Fruit fly (Drosophila melanogaster): ENCODE measurements around the gene hzg.

hzg gene

DNA sequence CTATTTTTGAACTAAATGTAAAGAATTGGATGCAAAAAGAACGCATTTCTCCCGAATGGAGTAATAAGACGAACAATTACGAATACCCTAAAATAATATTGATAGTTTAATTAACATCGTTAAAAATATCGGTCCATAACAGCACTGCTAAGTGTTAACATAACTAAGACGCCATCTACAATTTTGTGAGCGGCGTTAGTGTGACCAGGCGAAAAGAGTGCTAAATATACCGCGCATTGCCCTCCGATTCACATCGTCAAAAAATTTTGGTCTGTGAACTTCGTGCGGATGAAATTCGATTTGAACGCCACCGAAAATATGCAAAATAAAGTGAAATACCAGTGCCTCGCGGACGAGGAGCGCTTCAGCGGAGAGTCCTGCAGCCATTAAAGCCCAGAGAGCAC lies 47.2 kb upstream of the hzg start, which contains the start of gene Mbs (continued):
- peak; percentile 39 for TF ChIP-seq lab (GFP tag; optimal IDR thresholded peaks at IDR 0.05)
- no peak for TF ChIP-seq Eip74EF (GFP tag; optimal IDR thresholded peaks at IDR 0.05)
- TF ChIP-seq CG9437 (GFP tag; optimal IDR thresholded peaks at IDR 0.05), result no peak
- TF ChIP-seq fd96Cb (tag; optimal IDR thresholded peaks at IDR 0.05), result no peak
- TF ChIP-seq pb (GFP tag; optimal IDR thresholded peaks at IDR 0.05), result no peak
- TF ChIP-seq CG7839 (tag; optimal IDR thresholded peaks at IDR 0.05), result peak; percentile 10
- TF ChIP-seq CG15479 (GFP tag; optimal IDR thresholded peaks at IDR 0.05), result no peak
- peak; percentile 69 for TF ChIP-seq CG7745 (tag; optimal IDR thresholded peaks at IDR 0.05)
- TF ChIP-seq CG18619 (GFP tag; optimal IDR thresholded peaks at IDR 0.05), result peak; percentile 23
- no peak for TF ChIP-seq CHES-1-like (GFP tag; optimal IDR thresholded peaks at IDR 0.05)
- TF ChIP-seq CG2120 (GFP tag; optimal IDR thresholded peaks at IDR 0.05), result no peak
- peak; percentile 36 for TF ChIP-seq gsb-n (tag; optimal IDR thresholded peaks at IDR 0.05)
- no peak for TF ChIP-seq Hmx (GFP tag; optimal IDR thresholded peaks at IDR 0.05)
- TF ChIP-seq CG10147 (GFP tag; optimal IDR thresholded peaks at IDR 0.05), result peak; percentile 9
- no peak for TF ChIP-seq Myb (GFP tag; optimal IDR thresholded peaks at IDR 0.05)
- no peak for TF ChIP-seq CG17612 (GFP tag; IDR thresholded peaks at IDR 0.05)
- peak in 1 of 2 experiments; percentile 22 for TF ChIP-seq bsh (GFP tag; optimal IDR thresholded peaks at IDR 0.05)
- no peak for TF ChIP-seq D19B (GFP tag; optimal IDR thresholded peaks at IDR 0.05)
- TF ChIP-seq CG12659 (GFP tag; optimal IDR thresholded peaks at IDR 0.05), result peak; percentile 58
- no peak for TF ChIP-seq NC2β (GFP tag; optimal IDR thresholded peaks at IDR 0.05)
- TF ChIP-seq psq (GFP tag; optimal IDR thresholded peaks at IDR 0.05), result no peak
- peak; percentile 9 for TF ChIP-seq CG10267 (tag; optimal IDR thresholded peaks at IDR 0.05)
- no peak for TF ChIP-seq bcd (GFP tag; optimal IDR thresholded peaks at IDR 0.05)
- TF ChIP-seq E2f2 (GFP tag; IDR thresholded peaks at IDR 0.05), result peak; percentile 55
- TF ChIP-seq Lpt (GFP tag; optimal IDR thresholded peaks at IDR 0.05), result no peak
- no peak for TF ChIP-seq CG32772 (GFP tag; IDR thresholded peaks at IDR 0.05)
- TF ChIP-seq CG13894 (tag; optimal IDR thresholded peaks at IDR 0.05), result peak; percentile 47
- no peak for TF ChIP-seq Hr39 (optimal IDR thresholded peaks at IDR 0.05)
- TF ChIP-seq pan (optimal IDR thresholded peaks at IDR 0.05), result no peak
- peak in 1 of 2 experiments; percentile 28 for TF ChIP-seq pan (GFP tag; optimal IDR thresholded peaks at IDR 0.05 in 1 of 2, IDR thresholded peaks at IDR 0.05 in 1 of 2)
- TF ChIP-seq PHDP (tag; optimal IDR thresholded peaks at IDR 0.05), result peak; percentile 7
- no peak for TF ChIP-seq sisA (GFP tag; IDR thresholded peaks at IDR 0.05)
- peak; percentile 85 for TF ChIP-seq CG9797 (GFP tag; optimal IDR thresholded peaks at IDR 0.05)
- TF ChIP-seq cg (GFP tag; optimal IDR thresholded peaks at IDR 0.05), result no peak
- peak; percentile 27 for TF ChIP-seq Sin3A (optimal IDR thresholded peaks at IDR 0.05)

DNA sequence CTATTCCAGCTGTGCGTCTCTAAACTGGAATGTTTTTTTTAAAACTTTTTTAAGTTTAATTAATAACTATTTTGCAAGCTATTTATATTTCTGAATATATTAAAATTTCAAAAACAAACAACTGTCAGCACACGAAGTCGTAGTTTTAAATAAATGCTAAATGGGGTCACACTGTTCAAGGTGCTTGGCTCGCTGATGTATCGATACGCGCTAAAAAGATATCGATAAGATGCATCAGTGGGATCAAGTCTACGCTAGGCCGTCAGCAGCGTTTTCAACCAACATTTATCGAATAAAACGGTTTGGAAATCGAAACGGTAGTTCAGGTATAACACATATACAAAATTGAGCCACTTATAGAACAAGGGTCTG lies 46.3 kb upstream of the hzg start, which contains the start of gene Diap1:
Diap1 (minus strand) TSS at position 148 of the 372 bp plus-strand sequence.
- TF ChIP-seq CG4282 (GFP tag; optimal IDR thresholded peaks at IDR 0.05), result no peak
- peak; percentile 23 for TF ChIP-seq CG11504 (tag; optimal IDR thresholded peaks at IDR 0.05)
- TF ChIP-seq tna (GFP tag; IDR thresholded peaks at IDR 0.05; ENCODE audit: partially characterized antibody), result peak; percentile 78
- TF ChIP-seq Med (GFP tag), result peak; percentile 84
- no peak for TF ChIP-seq CG3726 (GFP tag; IDR thresholded peaks at IDR 0.05)
- TF ChIP-seq Jarid2 (GFP tag; optimal IDR thresholded peaks at IDR 0.05), result no peak
- no peak for TF ChIP-seq usp (GFP tag; optimal IDR thresholded peaks at IDR 0.05)
- TF ChIP-seq hb (GFP tag; IDR thresholded peaks at IDR 0.05; ENCODE audit: partially characterized antibody), result peak; percentile 89
- TF ChIP-seq CG6175 (GFP tag; IDR thresholded peaks at IDR 0.05), result no peak
- peak; percentile 90 for TF ChIP-seq Ets97D (GFP tag; optimal IDR thresholded peaks at IDR 0.05)
- TF ChIP-seq ato (GFP tag; IDR thresholded peaks at IDR 0.05; ENCODE audit: partially characterized antibody), result peak; percentile 94
- TF ChIP-seq CG17186 (GFP tag; optimal IDR thresholded peaks at IDR 0.05), result peak; percentile 41
- TF ChIP-seq Myb (GFP tag; optimal IDR thresholded peaks at IDR 0.05), result peak; percentile 79
- TF ChIP-seq nmo (GFP tag; optimal IDR thresholded peaks at IDR 0.05), result peak; percentile 50
- TF ChIP-seq CG31224 (GFP tag; IDR thresholded peaks at IDR 0.05), result no peak
- peak; percentile 14 for TF ChIP-seq lilli (GFP tag; optimal IDR thresholded peaks at IDR 0.05)
- no peak for TF ChIP-seq cg (GFP tag; optimal IDR thresholded peaks at IDR 0.05)
- TF ChIP-seq CG9797 (GFP tag; optimal IDR thresholded peaks at IDR 0.05), result peak; percentile 62
- no peak for TF ChIP-seq tin (GFP tag; optimal IDR thresholded peaks at IDR 0.05)
- TF ChIP-seq CG33213 (GFP tag; optimal IDR thresholded peaks at IDR 0.05), result peak; percentile 41
- TF ChIP-seq gro (GFP tag; optimal IDR thresholded peaks at IDR 0.05), result peak; percentile 4
